Worm (Caenorhabditis elegans): Measurements from ENCODE around the gene erd-2.2.
A peak's percentile ranks its signal among the peaks of the same experiment; 100 is the strongest.

erd-2.2 gene

DNA sequence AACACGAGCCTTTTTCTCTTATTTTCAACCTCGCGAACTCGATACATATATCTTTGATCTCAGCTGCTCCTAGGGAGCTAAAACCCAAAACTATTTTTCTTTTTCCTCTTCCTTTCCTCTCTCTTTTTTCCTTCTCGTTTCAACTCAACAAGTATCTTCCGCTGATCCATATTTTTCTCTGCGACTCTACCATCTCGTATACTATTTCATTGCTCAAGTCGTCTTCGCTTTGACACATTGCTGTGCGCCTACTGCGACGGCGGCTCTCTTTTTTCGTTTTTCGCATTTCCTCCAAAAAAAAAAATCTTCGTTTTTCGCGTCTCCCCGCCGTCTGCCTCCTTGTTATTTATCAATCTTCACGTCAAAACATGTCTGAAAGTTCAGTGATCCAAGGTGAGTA, 43.0 kb downstream of the erd-2.2 start (continued):
- no peak; the same call in 1 of the 2 replicates for TF ChIP-seq lin-38 (GFP tag; IDR thresholded peaks at IDR 0.05)
- TF ChIP-seq ceh-62 (tag; optimal IDR thresholded peaks at IDR 0.05) = no peak
- peak; percentile 56 for TF ChIP-seq ceh-20 (GFP tag; IDR thresholded peaks at IDR 0.05)
- TF ChIP-seq saeg-2 (GFP tag; IDR thresholded peaks at IDR 0.05) = no peak
- TF ChIP-seq dmd-9 (GFP tag; IDR thresholded peaks at IDR 0.05) = no peak
- no peak for TF ChIP-seq nhr-48 (tag; optimal IDR thresholded peaks at IDR 0.05)
- no peak for TF ChIP-seq snpc-1.2 (GFP tag; IDR thresholded peaks at IDR 0.05)
- no peak for TF ChIP-seq pqm-1 (tag; optimal IDR thresholded peaks at IDR 0.05)
- TF ChIP-seq rbr-2 (tag; optimal IDR thresholded peaks at IDR 0.05) = peak; percentile 36
- TF ChIP-seq mxl-3 (GFP tag; optimal IDR thresholded peaks at IDR 0.05) = no peak
- no peak for TF ChIP-seq fos-1 (tag; optimal IDR thresholded peaks at IDR 0.05)
- TF ChIP-seq nhr-237 (tag; optimal IDR thresholded peaks at IDR 0.05) = no peak
- TF ChIP-seq lir-3 (tag; optimal IDR thresholded peaks at IDR 0.05) = no peak
- no peak for TF ChIP-seq Y5F2A.4 (GFP tag; optimal IDR thresholded peaks at IDR 0.05)
- no peak for TF ChIP-seq gei-8 (GFP tag; optimal IDR thresholded peaks at IDR 0.05)
- TF ChIP-seq zip-11 (GFP tag; IDR thresholded peaks at IDR 0.05) = no peak
- no peak for TF ChIP-seq lin-13 (GFP tag; optimal IDR thresholded peaks at IDR 0.05)
- no peak for TF ChIP-seq Y75B8A.6 (GFP tag; IDR thresholded peaks at IDR 0.05)
- TF ChIP-seq attf-4 (tag; optimal IDR thresholded peaks at IDR 0.05) = no peak
- no peak for TF ChIP-seq daf-8 (GFP tag; IDR thresholded peaks at IDR 0.05)
- no peak for TF ChIP-seq egl-27 (tag; optimal IDR thresholded peaks at IDR 0.05)
- no peak for TF ChIP-seq madf-9 (GFP tag; conservative IDR thresholded peaks at IDR 0.05)
- TF ChIP-seq lin-15B (tag; optimal IDR thresholded peaks at IDR 0.05) = no peak
- TF ChIP-seq vab-7 (GFP tag; IDR thresholded peaks at IDR 0.05) = no peak
- TF ChIP-seq spr-1 (tag; optimal IDR thresholded peaks at IDR 0.05) = no peak
- peak; percentile 2 for TF ChIP-seq hlh-30 (tag; optimal IDR thresholded peaks at IDR 0.05; ENCODE audit: insufficient read depth)
- no peak for TF ChIP-seq spr-3 (GFP tag; optimal IDR thresholded peaks at IDR 0.05)
- TF ChIP-seq lim-7 (GFP tag; IDR thresholded peaks at IDR 0.05) = no peak
- TF ChIP-seq nhr-10 (tag; optimal IDR thresholded peaks at IDR 0.05) = no peak
- peak in 1 of 2 experiments; percentile 94 for TF ChIP-seq unc-62 (GFP tag; optimal IDR thresholded peaks at IDR 0.05 in 1 of 2)
- TF ChIP-seq unc-62 (tag; optimal IDR thresholded peaks at IDR 0.05) = no peak
- TF ChIP-seq D1046.2 (GFP tag; IDR thresholded peaks at IDR 0.05) = no peak
- no peak for TF ChIP-seq F37D6.2 (tag; optimal IDR thresholded peaks at IDR 0.05)
- TF ChIP-seq ztf-11 (tag; optimal IDR thresholded peaks at IDR 0.05) = no peak
- TF ChIP-seq jun-1 (tag; optimal IDR thresholded peaks at IDR 0.05) = no peak
- TF ChIP-seq nhr-11 (tag; optimal IDR thresholded peaks at IDR 0.05) = peak; percentile 4
- no peak for TF ChIP-seq zfp-2 (tag; optimal IDR thresholded peaks at IDR 0.05)
- no peak for TF ChIP-seq madf-5 (GFP tag; IDR thresholded peaks at IDR 0.05)
- TF ChIP-seq dpl-1 (GFP tag; optimal IDR thresholded peaks at IDR 0.05) = no peak
- peak; percentile 42; the same call in 1 of the 2 replicates for TF ChIP-seq pha-4 (GFP tag; IDR thresholded peaks at IDR 0.05)
- no peak for TF ChIP-seq pha-4 (tag; optimal IDR thresholded peaks at IDR 0.05)
- TF ChIP-seq tag-97 (GFP tag; IDR thresholded peaks at IDR 0.05) = no peak
- peak in 1 of 2 experiments; percentile 56 for TF ChIP-seq daf-16 (GFP tag; optimal IDR thresholded peaks at IDR 0.05)
- no peak for TF ChIP-seq daf-16 (tag; optimal IDR thresholded peaks at IDR 0.05)
- TF ChIP-seq ZK546.5 (tag; optimal IDR thresholded peaks at IDR 0.05) = no peak
- no peak for TF ChIP-seq mdt-29 (GFP tag; IDR thresholded peaks at IDR 0.05)
- no peak for TF ChIP-seq nhr-111 (GFP tag; optimal IDR thresholded peaks at IDR 0.05)
- TF ChIP-seq ceh-32 (tag; optimal IDR thresholded peaks at IDR 0.05; ENCODE audit: poor library complexity) = no peak
- TF ChIP-seq ama-1 (optimal IDR thresholded peaks at IDR 0.05) = no peak
- TF ChIP-seq ZK337.2 (GFP tag; IDR thresholded peaks at IDR 0.05) = no peak
- TF ChIP-seq ceh-82 (tag; optimal IDR thresholded peaks at IDR 0.05) = no peak
- peak; percentile 50; the same call in 1 of the 2 replicates for TF ChIP-seq ctbp-1 (GFP tag; IDR thresholded peaks at IDR 0.05)
- TF ChIP-seq mdl-1 (tag; optimal IDR thresholded peaks at IDR 0.05) = no peak
- TF ChIP-seq dmd-6 (GFP tag; IDR thresholded peaks at IDR 0.05) = peak; percentile 10; the same call in 1 of the 2 replicates

Data from whole organism, L4 larva.